Worm (Caenorhabditis elegans) whole organism, L1 larva: ENCODE data around the gene ZK822.10.

Experiments
- F16B12.6 ChIP-seq: fragments of 150-350 bp; optimal IDR thresholded peaks from 2 replicates; lab custom pipeline; 2014; ENCODE audit warnings: missing biosample characterization, missing genetic modification characterization
- alr-1 ChIP-seq: fragments of 200-800 bp; sonication (Bioruptor generic); optimal IDR thresholded peaks from 2 replicates; lab custom pipeline; 2018; ENCODE audit warnings: borderline replicate concordance, mild to moderate bottlenecking, missing genetic modification characterization, missing compliant biosample characterization
- ceh-88 ChIP-seq: fragments of 200-800 bp; sonication (Bioruptor generic); IDR thresholded peaks from 2 replicates; pipeline ENCODE4 v1.3.6; 2022; ENCODE audit warnings: missing genetic modification characterization, missing compliant biosample characterization
- ceh-90 ChIP-seq: sonication (generic microtip); optimal IDR thresholded peaks from 2 replicates; lab custom pipeline; 2016; ENCODE audit warnings: missing genetic modification characterization, missing compliant biosample characterization
- dpl-1 ChIP-seq, 3 experiments: fragments of 150-350 bp in 2 of 3; sonication (generic microtip) in 1 of 3; optimal IDR thresholded peaks; 2 replicates each; lab custom pipeline; 2014 to 2017; ENCODE audit warnings: missing biosample characterization in 3 of 3, missing genetic modification characterization in 3 of 3, missing genetic modification reagents in 3 of 3
- efl-1 ChIP-seq, 4 experiments: fragments of 150-350 bp; optimal IDR thresholded peaks in 3 of 4; peaks in 1 of 4; 1 replicate in 1 of 4; 2 replicates in 3 of 4; lab custom pipeline; 2014; ENCODE audit warnings: missing biosample characterization in 2 of 4, missing genetic modification characterization in 2 of 4, missing genetic modification reagents in 2 of 4
- elt-3 ChIP-seq, 6 experiments: fragments of 150-350 bp in 1 of 6; sonication (generic microtip); optimal IDR thresholded peaks; 2 replicates each; lab custom pipeline; 2017 to 2018; ENCODE audit warnings: missing biosample characterization in 6 of 6, missing genetic modification characterization in 6 of 6, inconsistent platforms in 1 of 6
- ets-5 ChIP-seq: fragments of 200-800 bp; sonication (Bioruptor generic); IDR thresholded peaks from 2 replicates; pipeline ENCODE4 v1.3.6; 2022; ENCODE audit warnings: missing genetic modification characterization, missing compliant biosample characterization
- fkh-10 ChIP-seq: sonication (generic microtip); optimal IDR thresholded peaks from 2 replicates; lab custom pipeline; 2017; ENCODE audit warnings: missing biosample characterization, missing genetic modification reagents, missing genetic modification characterization
- fkh-8 ChIP-seq: sonication (generic microtip); optimal IDR thresholded peaks from 2 replicates; lab custom pipeline; 2016; ENCODE audit warnings: mild to moderate bottlenecking, missing genetic modification characterization, missing compliant biosample characterization
- fos-1 ChIP-seq: fragments of 150-350 bp; optimal IDR thresholded peaks from 2 replicates; lab custom pipeline; 2014; ENCODE audit warnings: missing biosample characterization, missing genetic modification characterization
- grh-1 ChIP-seq: fragments of 200-800 bp; sonication (Bioruptor generic); IDR thresholded peaks from 2 replicates; pipeline ENCODE4 v1.3.6; 2022; ENCODE audit warnings: missing genetic modification reagents, missing genetic modification characterization, missing compliant biosample characterization
- hlh-17 ChIP-seq: fragments of 200-800 bp; sonication (Bioruptor generic); optimal IDR thresholded peaks from 2 replicates; lab custom pipeline; 2018; ENCODE audit warnings: missing genetic modification characterization, mild to moderate bottlenecking, missing compliant biosample characterization, moderate library complexity, borderline replicate concordance
- jun-1 ChIP-seq: fragments of 150-350 bp; optimal IDR thresholded peaks from 2 replicates; lab custom pipeline; 2014; ENCODE audit warnings: missing biosample characterization, missing genetic modification reagents, missing genetic modification characterization
- lin-14 ChIP-seq: fragments of 200-800 bp; sonication (Bioruptor generic); optimal IDR thresholded peaks from 2 replicates; lab custom pipeline; 2018; ENCODE audit warnings: mild to moderate bottlenecking, missing genetic modification characterization, moderate library complexity, missing compliant biosample characterization
- lin-35 ChIP-seq, 2 experiments: fragments of 150-350 bp; optimal IDR thresholded peaks; 2 replicates each; lab custom pipeline; 2014; ENCODE audit warnings: missing biosample characterization in 2 of 2, missing genetic modification characterization in 2 of 2, missing genetic modification reagents in 2 of 2
- lin-39 ChIP-seq: fragments of 150-350 bp; optimal IDR thresholded peaks from 2 replicates; lab custom pipeline; 2014; ENCODE audit warnings: missing biosample characterization, missing genetic modification reagents, missing genetic modification characterization
- lsy-2 ChIP-seq, 2 experiments: fragments of 150-350 bp; optimal IDR thresholded peaks; 2 replicates each; lab custom pipeline; 2014; ENCODE audit warnings: missing biosample characterization in 2 of 2, missing genetic modification characterization in 2 of 2
- mep-1 ChIP-seq: fragments of 150-350 bp; optimal IDR thresholded peaks from 2 replicates; lab custom pipeline; 2014; ENCODE audit warnings: missing biosample characterization, missing genetic modification characterization
- nhr-11 ChIP-seq: fragments of 150-350 bp; optimal IDR thresholded peaks from 2 replicates; lab custom pipeline; 2014; ENCODE audit warnings: missing biosample characterization, missing genetic modification characterization
- nhr-12 ChIP-seq: sonication (generic microtip); optimal IDR thresholded peaks from 2 replicates; lab custom pipeline; 2017; ENCODE audit warnings: missing biosample characterization, missing genetic modification characterization
- nhr-47 ChIP-seq: sonication (generic microtip); optimal IDR thresholded peaks from 2 replicates; lab custom pipeline; 2016; ENCODE audit warnings: mild to moderate bottlenecking, missing genetic modification characterization, moderate library complexity, missing compliant biosample characterization
- nhr-71 ChIP-seq: sonication (generic microtip); optimal IDR thresholded peaks from 2 replicates; lab custom pipeline; 2016; ENCODE audit warnings: mild to moderate bottlenecking, missing genetic modification characterization, moderate library complexity, missing compliant biosample characterization
- nhr-84 ChIP-seq: sonication (generic microtip); optimal IDR thresholded peaks from 2 replicates; lab custom pipeline; 2017; ENCODE audit warnings: missing biosample characterization, missing genetic modification characterization
- tlp-1 ChIP-seq: fragments of 150-350 bp; optimal IDR thresholded peaks from 2 replicates; lab custom pipeline; 2014; ENCODE audit warnings: missing biosample characterization, missing genetic modification characterization
- unc-30 ChIP-seq: sonication (generic microtip); optimal IDR thresholded peaks from 2 replicates; lab custom pipeline; 2017; ENCODE audit warnings: missing biosample characterization, missing genetic modification characterization
- unc-98 ChIP-seq: fragments of 200-800 bp; sonication (Bioruptor generic); IDR thresholded peaks from 2 replicates; pipeline ENCODE4 v1.3.6; 2022; ENCODE audit warnings: missing genetic modification characterization, missing compliant biosample characterization
- vab-15 ChIP-seq: sonication (generic microtip); optimal IDR thresholded peaks from 2 replicates; lab custom pipeline; 2017; ENCODE audit warnings: missing genotype, mild to moderate bottlenecking, missing genetic modification characterization, missing compliant biosample characterization
- xbp-1 ChIP-seq: sonication (generic microtip); optimal IDR thresholded peaks from 2 replicates; lab custom pipeline; 2016; ENCODE audit warnings: missing genetic modification characterization, missing compliant biosample characterization
- zag-1 ChIP-seq: fragments of 150-350 bp; optimal IDR thresholded peaks from 2 replicates; lab custom pipeline; 2014; ENCODE audit warnings: missing biosample characterization, missing genetic modification characterization

The ZK822.10 gene

ce11 chrIV:11961485-11962255, 44.7 kb downstream of the ZK822.10 start, which contains the start of gene ZK829.7 (continued):
- peak; percentile 91 for TF ChIP-seq nhr-71 (tag; lab: Kevin White, UChicago)
- no peak for TF ChIP-seq zag-1 (tag; lab: Kevin White, UChicago)
- peak in 3 of 6 experiments; percentile 8 to 61 (median 42) for TF ChIP-seq elt-3 (tag; optimal IDR thresholded peaks at IDR 0.05; lab: Kevin White, UChicago)
- TF ChIP-seq hlh-17 (GFP tag; lab: Kevin White, UChicago): no peak
- TF ChIP-seq nhr-12 (tag; lab: Kevin White, UChicago): no peak
- peak; percentile 91 for TF ChIP-seq mep-1
- TF ChIP-seq nhr-47 (tag; lab: Kevin White, UChicago): peak; percentile 90
- TF ChIP-seq ceh-90 (tag; lab: Kevin White, UChicago): peak; percentile 18
- TF ChIP-seq grh-1: peak; percentile 83
- peak; percentile 93 to 96 (median 94) for TF ChIP-seq dpl-1 (GFP tag; optimal IDR thresholded peaks at IDR 0.05; lab: Kevin White, UChicago)
- no peak for TF ChIP-seq ets-5
- TF ChIP-seq ceh-88 (GFP tag; lab: Robert Waterston, UW): peak; percentile 42; the same call in 1 of the 2 replicates
- TF ChIP-seq lin-35 (GFP tag; optimal IDR thresholded peaks at IDR 0.05; lab: Kevin White, UChicago): peak; percentile 92 to 96
- TF ChIP-seq alr-1 (tag; lab: Kevin White, UChicago): no peak
- TF ChIP-seq lin-14 (GFP tag; lab: Kevin White, UChicago): peak; percentile 81
- TF ChIP-seq unc-98 (GFP tag; lab: Robert Waterston, UW): no peak
- peak; percentile 12 for TF ChIP-seq F16B12.6 (tag; lab: Kevin White, UChicago)
- peak; percentile 80 for TF ChIP-seq lsy-2 (tag; optimal IDR thresholded peaks at IDR 0.05; lab: Kevin White, UChicago)
- TF ChIP-seq tlp-1 (tag; lab: Kevin White, UChicago): no peak
- peak; percentile 71 for TF ChIP-seq xbp-1 (tag; lab: Kevin White, UChicago)
- TF ChIP-seq fkh-10: peak; percentile 43
- no peak for TF ChIP-seq unc-30
- TF ChIP-seq fos-1 (tag; lab: Kevin White, UChicago): peak; percentile 67

- TF ChIP-seq vab-15 (tag; lab: Kevin White, UChicago): no peak
- TF ChIP-seq jun-1 (tag; lab: Kevin White, UChicago): no peak
- no peak for TF ChIP-seq lin-39
- TF ChIP-seq fkh-8 (tag; lab: Kevin White, UChicago): peak; percentile 21
- no peak for TF ChIP-seq nhr-84 (tag; lab: Kevin White, UChicago)
- TF ChIP-seq nhr-12 (tag; lab: Kevin White, UChicago): no peak
- TF ChIP-seq efl-1 (optimal IDR thresholded peaks at IDR 0.05; lab: Kevin White, UChicago): no peak
- TF ChIP-seq efl-1 (GFP tag; optimal IDR thresholded peaks at IDR 0.05 in 1 of 2; lab: Kevin White, UChicago): no peak
- TF ChIP-seq nhr-11 (tag; lab: Kevin White, UChicago): peak; percentile 1
- TF ChIP-seq, all 84 proteins: peak for 2
Measured at ce11 chrIV:11965327-11965726, 48.4 kb downstream of the ZK822.10 start, which contains the start of gene srj-1. Gene srj-1, minus strand, starts transcription at chrIV:11965427.
